Fruit fly (Drosophila melanogaster) whole organism, adult: ENCODE results near the gene CG9550.

Experiments
- CG14711 ChIP-seq: fragments of 200-800 bp; sonication (Bioruptor generic); optimal IDR thresholded peaks from 2 replicates; lab custom pipeline; 2018; ENCODE audit warnings: missing biosample characterization, mild to moderate bottlenecking, missing genetic modification characterization, moderate library complexity
- CG1620 ChIP-seq: fragments of 200-800 bp; sonication (Bioruptor generic); optimal IDR thresholded peaks from 2 replicates; lab custom pipeline; 2016; ENCODE audit warnings: missing biosample characterization, missing genetic modification characterization
- CG7045 ChIP-seq: fragments of 200-800 bp; sonication (Bioruptor generic); optimal IDR thresholded peaks from 2 replicates; lab custom pipeline; 2017; ENCODE audit warnings: missing biosample characterization, mild to moderate bottlenecking, missing genetic modification characterization
- CG7101 ChIP-seq: fragments of 200-800 bp; sonication (Bioruptor generic); optimal IDR thresholded peaks from 2 replicates; lab custom pipeline; 2018; ENCODE audit warnings: missing biosample characterization, mild to moderate bottlenecking, missing genetic modification characterization, moderate library complexity
- Clk ChIP-seq: fragments of 200-800 bp; sonication (Bioruptor generic); optimal IDR thresholded peaks from 2 replicates; lab custom pipeline; 2017; ENCODE audit warnings: missing biosample characterization, missing genetic modification characterization
- Crg-1 ChIP-seq: fragments of 200-800 bp; sonication (Bioruptor generic); optimal IDR thresholded peaks from 2 replicates; lab custom pipeline; 2016; ENCODE audit warnings: missing biosample characterization, missing genetic modification characterization
- Hr96 ChIP-seq: fragments of 200-800 bp; sonication (Bioruptor generic); optimal IDR thresholded peaks from 2 replicates; lab custom pipeline; 2016; ENCODE audit warnings: missing biosample characterization, missing genetic modification characterization
- bab1 ChIP-seq: fragments of 200-800 bp; sonication (Bioruptor generic); optimal IDR thresholded peaks from 3 replicates; lab custom pipeline; 2019; ENCODE audit warnings: missing biosample characterization, mild to moderate bottlenecking, missing genetic modification characterization, moderate library complexity
- cic ChIP-seq: fragments of 200-800 bp; sonication (Bioruptor generic); optimal IDR thresholded peaks from 2 replicates; lab custom pipeline; 2017; ENCODE audit warnings: missing biosample characterization, mild to moderate bottlenecking, missing genetic modification characterization, moderate library complexity
- kay ChIP-seq: fragments of 200-800 bp; sonication (Bioruptor generic); peaks from one replicate; lab custom pipeline; 2016; ENCODE audit warnings: missing biosample characterization, missing genetic modification characterization, borderline replicate concordance
- ovo ChIP-seq: fragments of 200-800 bp; sonication (Bioruptor generic); optimal IDR thresholded peaks from 2 replicates; lab custom pipeline; 2016; ENCODE audit warnings: missing biosample characterization, missing genetic modification characterization
- pad ChIP-seq: fragments of 200-800 bp; sonication (Bioruptor generic); optimal IDR thresholded peaks from 3 replicates; lab custom pipeline; 2017; ENCODE audit warnings: missing biosample characterization, missing genetic modification characterization, mild to moderate bottlenecking, moderate library complexity, missing genetic modification reagents
- tj ChIP-seq: fragments of 200-800 bp; sonication (Bioruptor generic); optimal IDR thresholded peaks from 3 replicates; lab custom pipeline; 2017; ENCODE audit warnings: missing biosample characterization, mild to moderate bottlenecking, missing genetic modification characterization, moderate library complexity

DNA sequence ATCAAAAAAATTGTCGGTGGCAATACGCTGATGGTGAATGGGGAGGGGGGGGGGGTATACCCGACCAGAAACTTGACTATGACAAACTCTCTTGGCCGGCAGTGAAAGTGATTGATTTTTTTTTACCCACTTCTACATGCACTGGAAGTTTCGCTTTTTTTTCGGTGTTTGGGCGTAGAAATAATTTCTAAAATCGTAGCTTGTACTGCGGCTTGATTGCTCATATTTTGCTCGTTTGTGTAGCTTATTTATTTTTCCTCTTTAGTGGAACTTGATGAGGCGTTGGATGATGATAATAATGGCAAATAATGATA, 6.8 kb downstream of the CG9550 start:
- TF ChIP-seq tj (GFP tag; lab: Kevin White, UChicago) (no peak), bab1 (no peak), Crg-1 (no peak), CG7045 (GFP tag; lab: Kevin White, UChicago) (no peak), cic (GFP tag; lab: Kevin White, UChicago) (no peak), CG14711 (tag; lab: Kevin White, UChicago) (no peak), CG7101 (tag; lab: Kevin White, UChicago) (no peak), CG1620 (GFP tag; lab: Kevin White, UChicago) (no peak), kay (GFP tag; lab: Kevin White, UChicago) (no peak), Hr96 (GFP tag; lab: Kevin White, UChicago) (no peak), ovo (no peak), pad (GFP tag; lab: Kevin White, UChicago) (no peak), Clk (GFP tag; lab: Kevin White, UChicago) (no peak)
